Worm (Caenorhabditis elegans): ENCODE results near the gene nstp-3.

The nstp-3 gene

ce11 chrV:5771627-5772026 is 26.4 kb downstream of the nstp-3 start, which contains the start of gene F44E7.3:
TSS of gene F44E7.3 (plus strand) at chrV:5771945.
- no peak for TF ChIP-seq nhr-23 (tag; optimal IDR thresholded peaks at IDR 0.05)
- peak; percentile 53 for TF ChIP-seq ama-1 (optimal IDR thresholded peaks at IDR 0.05)

DNA sequence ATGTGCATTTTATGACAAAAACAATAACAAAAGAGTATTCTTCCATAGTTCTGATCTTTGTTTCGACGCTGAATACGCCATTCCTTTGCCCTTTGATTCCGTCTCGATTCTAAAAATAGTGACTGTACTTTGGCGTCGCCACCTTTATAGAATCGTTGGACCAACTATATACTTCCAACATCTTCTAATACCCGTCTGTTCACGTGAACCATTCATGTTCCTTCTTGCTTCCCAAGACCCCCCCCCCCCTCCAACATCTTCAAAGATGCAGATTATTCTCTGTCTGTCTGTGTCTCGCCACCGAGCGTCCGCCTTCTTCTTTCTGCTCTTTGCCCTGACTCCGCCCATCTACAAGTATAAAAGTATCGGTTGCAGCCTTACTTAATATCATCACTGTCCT is 28.0 kb downstream of the nstp-3 start:
- TF ChIP-seq elt-1 (tag; optimal IDR thresholded peaks at IDR 0.05): no peak

- TF ChIP-seq nhr-6 (tag; optimal IDR thresholded peaks at IDR 0.05) (no peak), crh-2 (tag; optimal IDR thresholded peaks at IDR 0.05) (peak; percentile 20), unc-62 (GFP tag; optimal IDR thresholded peaks at IDR 0.05) (no peak), ztf-4 (tag; optimal IDR thresholded peaks at IDR 0.05) (no peak), mdl-1 (tag; optimal IDR thresholded peaks at IDR 0.05) (no peak), ama-1 (optimal IDR thresholded peaks at IDR 0.05) (no peak), Y55F3AM.14 (GFP tag; optimal IDR thresholded peaks at IDR 0.05) (no peak), fos-1 (tag; optimal IDR thresholded peaks at IDR 0.05) (peak; percentile 41), sma-9 (GFP tag; optimal IDR thresholded peaks at IDR 0.05) (peak; percentile 54), sma-9 (tag; optimal IDR thresholded peaks at IDR 0.05) (no peak)
Observed at ce11 chrV:5769500-5769899, 28.5 kb downstream of the nstp-3 start.

ce11 chrV:5768292-5768695 is 29.7 kb downstream of the nstp-3 start:
- TF ChIP-seq crh-2 (tag; optimal IDR thresholded peaks at IDR 0.05) (peak; percentile 63), ZK546.5 (tag; optimal IDR thresholded peaks at IDR 0.05) (no peak), sem-4 (tag; optimal IDR thresholded peaks at IDR 0.05) (peak; percentile 17), nhr-129 (tag; optimal IDR thresholded peaks at IDR 0.05) (peak; percentile 62), nhr-10 (tag; optimal IDR thresholded peaks at IDR 0.05) (no peak), dmd-4 (tag; optimal IDR thresholded peaks at IDR 0.05) (no peak), nhr-21 (tag; optimal IDR thresholded peaks at IDR 0.05) (peak; percentile 94), ztf-11 (tag; optimal IDR thresholded peaks at IDR 0.05) (no peak), Y55F3AM.14 (GFP tag; optimal IDR thresholded peaks at IDR 0.05) (peak; percentile 39), sma-3 (GFP tag; optimal IDR thresholded peaks at IDR 0.05) (peak; percentile 94), fos-1 (tag; optimal IDR thresholded peaks at IDR 0.05) (peak; percentile 39), elt-1 (tag; optimal IDR thresholded peaks at IDR 0.05) (no peak), nhr-77 (tag; optimal IDR thresholded peaks at IDR 0.05) (no peak), nhr-23 (tag; optimal IDR thresholded peaks at IDR 0.05) (no peak), nhr-25 (tag; optimal IDR thresholded peaks at IDR 0.05) (peak; percentile 49), egl-27 (tag; optimal IDR thresholded peaks at IDR 0.05) (peak; percentile 78), sma-9 (GFP tag; optimal IDR thresholded peaks at IDR 0.05) (peak; percentile 92), sma-9 (tag; optimal IDR thresholded peaks at IDR 0.05) (peak; percentile 10), aly-2 (tag; optimal IDR thresholded peaks at IDR 0.05) (no peak), mab-5 (tag; optimal IDR thresholded peaks at IDR 0.05) (peak; percentile 19), gmeb-1 (tag; optimal IDR thresholded peaks at IDR 0.05) (peak; percentile 57), ama-1 (optimal IDR thresholded peaks at IDR 0.05) (no peak), lsy-2 (tag; optimal IDR thresholded peaks at IDR 0.05) (peak in 1 of 2 experiments; percentile 19), blmp-1 (tag; optimal IDR thresholded peaks at IDR 0.05; ENCODE audit: insufficient read depth) (peak; percentile 81), snpc-4 (tag; optimal IDR thresholded peaks at IDR 0.05) (no peak), lin-13 (GFP tag; optimal IDR thresholded peaks at IDR 0.05) (no peak), F13H6.1 (tag; optimal IDR thresholded peaks at IDR 0.05) (peak; percentile 90), mdl-1 (tag; optimal IDR thresholded peaks at IDR 0.05) (peak; percentile 77 to 78), lin-39 (tag; optimal IDR thresholded peaks at IDR 0.05) (no peak), nhr-12 (tag; optimal IDR thresholded peaks at IDR 0.05) (no peak)

- TF ChIP-seq sma-9 (GFP tag; optimal IDR thresholded peaks at IDR 0.05) (peak; percentile 25), sma-9 (tag; optimal IDR thresholded peaks at IDR 0.05) (no peak), sem-4 (tag; optimal IDR thresholded peaks at IDR 0.05) (no peak), unc-62 (GFP tag; optimal IDR thresholded peaks at IDR 0.05) (no peak), fos-1 (tag; optimal IDR thresholded peaks at IDR 0.05) (no peak), aly-2 (tag; optimal IDR thresholded peaks at IDR 0.05) (no peak), lin-39 (tag; optimal IDR thresholded peaks at IDR 0.05) (no peak), crh-2 (tag; optimal IDR thresholded peaks at IDR 0.05) (peak; percentile 2), zag-1 (tag; optimal IDR thresholded peaks at IDR 0.05) (no peak)
Observed at ce11 chrV:5765081-5765480, 33.0 kb downstream of the nstp-3 start, which contains the start of gene pgph-2. TSS of gene pgph-2 (plus strand) at chrV:5765127.

All from whole organism, L2 larva.